Worm (Caenorhabditis elegans) whole organism, L1 larva: ENCODE measurements around the gene dop-3.
A peak's percentile ranks its signal among the peaks of the same experiment; 100 is the strongest.

ENCODE experiments used
- C04F5.9 ChIP-seq: sonication (generic microtip); optimal IDR thresholded peaks from 2 replicates; lab custom pipeline; 2016; ENCODE audit warnings: missing genetic modification characterization, missing compliant biosample characterization
- C16A3.4 ChIP-seq: fragments of 150-350 bp; optimal IDR thresholded peaks from 2 replicates; lab custom pipeline; 2014; ENCODE audit warnings: missing biosample characterization, missing genetic modification characterization
- F16B12.6 ChIP-seq: fragments of 150-350 bp; optimal IDR thresholded peaks from 2 replicates; lab custom pipeline; 2014; ENCODE audit warnings: missing biosample characterization, missing genetic modification characterization
- Y116A8C.19 ChIP-seq: sonication (generic microtip); optimal IDR thresholded peaks from 2 replicates; lab custom pipeline; 2016; ENCODE audit warnings: missing compliant biosample characterization, missing genetic modification characterization, borderline replicate concordance
- alr-1 ChIP-seq: fragments of 200-800 bp; sonication (Bioruptor generic); optimal IDR thresholded peaks from 2 replicates; lab custom pipeline; 2018; ENCODE audit warnings: borderline replicate concordance, mild to moderate bottlenecking, missing genetic modification characterization, missing compliant biosample characterization
- blmp-1 ChIP-seq: fragments of 150-350 bp; optimal IDR thresholded peaks from 2 replicates; lab custom pipeline; 2014; ENCODE audit warnings: missing biosample characterization, missing genetic modification characterization
- ceh-88 ChIP-seq: fragments of 200-800 bp; sonication (Bioruptor generic); IDR thresholded peaks from 2 replicates; pipeline ENCODE4 v1.3.6; 2022; ENCODE audit warnings: missing genetic modification characterization, missing compliant biosample characterization
- ces-1 ChIP-seq: fragments of 150-350 bp; optimal IDR thresholded peaks from 2 replicates; lab custom pipeline; 2014; ENCODE audit warnings: missing biosample characterization, missing genetic modification reagents, missing genetic modification characterization
- dpl-1 ChIP-seq, 3 experiments: fragments of 150-350 bp in 2 of 3; sonication (generic microtip) in 1 of 3; optimal IDR thresholded peaks; 2 replicates each; lab custom pipeline; 2014 to 2017; ENCODE audit warnings: missing biosample characterization in 3 of 3, missing genetic modification characterization in 3 of 3, missing genetic modification reagents in 3 of 3
- efl-1 ChIP-seq, 4 experiments: fragments of 150-350 bp; optimal IDR thresholded peaks in 3 of 4; peaks in 1 of 4; 1 replicate in 1 of 4; 2 replicates in 3 of 4; lab custom pipeline; 2014; ENCODE audit warnings: missing biosample characterization in 2 of 4, missing genetic modification characterization in 2 of 4, missing genetic modification reagents in 2 of 4
- egl-27 ChIP-seq, 2 experiments: fragments of 150-350 bp in 1 of 2; sonication (generic microtip); optimal IDR thresholded peaks; 3 replicates each; lab custom pipeline; 2017 to 2018; ENCODE audit warnings: missing biosample characterization in 2 of 2, missing genetic modification characterization in 2 of 2, missing genetic modification reagents in 2 of 2
- elt-2 ChIP-seq: sonication (generic microtip); optimal IDR thresholded peaks from 2 replicates; lab custom pipeline; 2016; ENCODE audit warnings: missing genetic modification characterization, mild to moderate bottlenecking, inconsistent platforms, missing compliant biosample characterization, missing genetic modification reagents
- fos-1 ChIP-seq: fragments of 150-350 bp; optimal IDR thresholded peaks from 2 replicates; lab custom pipeline; 2014; ENCODE audit warnings: missing biosample characterization, missing genetic modification characterization
- grh-1 ChIP-seq: fragments of 200-800 bp; sonication (Bioruptor generic); IDR thresholded peaks from 2 replicates; pipeline ENCODE4 v1.3.6; 2022; ENCODE audit warnings: missing genetic modification reagents, missing genetic modification characterization, missing compliant biosample characterization
- hlh-17 ChIP-seq: fragments of 200-800 bp; sonication (Bioruptor generic); optimal IDR thresholded peaks from 2 replicates; lab custom pipeline; 2018; ENCODE audit warnings: missing genetic modification characterization, mild to moderate bottlenecking, missing compliant biosample characterization, moderate library complexity, borderline replicate concordance
- irx-1 ChIP-seq: sonication (generic microtip); optimal IDR thresholded peaks from 2 replicates; lab custom pipeline; 2016; ENCODE audit warnings: missing genetic modification characterization, missing compliant biosample characterization
- isw-1 ChIP-seq: fragments of 200-800 bp; sonication (Bioruptor generic); IDR thresholded peaks from 2 replicates; pipeline ENCODE4 v1.3.6; 2022; ENCODE audit warnings: missing genetic modification characterization, missing compliant biosample characterization
- lin-14 ChIP-seq: fragments of 200-800 bp; sonication (Bioruptor generic); optimal IDR thresholded peaks from 2 replicates; lab custom pipeline; 2018; ENCODE audit warnings: mild to moderate bottlenecking, missing genetic modification characterization, moderate library complexity, missing compliant biosample characterization
- lin-39 ChIP-seq: fragments of 150-350 bp; optimal IDR thresholded peaks from 2 replicates; lab custom pipeline; 2014; ENCODE audit warnings: missing biosample characterization, missing genetic modification reagents, missing genetic modification characterization
- lsy-2 ChIP-seq, 2 experiments: fragments of 150-350 bp; optimal IDR thresholded peaks; 2 replicates each; lab custom pipeline; 2014; ENCODE audit warnings: missing biosample characterization in 2 of 2, missing genetic modification characterization in 2 of 2
- mdl-1 ChIP-seq, 2 experiments: fragments of 150-350 bp; optimal IDR thresholded peaks; 2 replicates each; lab custom pipeline; 2014 to 2017; ENCODE audit warnings: missing biosample characterization in 2 of 2, missing genetic modification characterization in 2 of 2, inconsistent platforms in 1 of 2
- mep-1 ChIP-seq: fragments of 150-350 bp; optimal IDR thresholded peaks from 2 replicates; lab custom pipeline; 2014; ENCODE audit warnings: missing biosample characterization, missing genetic modification characterization
- nhr-12 ChIP-seq: sonication (generic microtip); optimal IDR thresholded peaks from 2 replicates; lab custom pipeline; 2017; ENCODE audit warnings: missing biosample characterization, missing genetic modification characterization
- nhr-19 ChIP-seq: fragments of 200-800 bp; sonication (Bioruptor generic); conservative IDR thresholded peaks from 2 replicates; pipeline ENCODE4 v1.3.6; 2022; ENCODE audit warnings: missing genetic modification characterization, missing compliant biosample characterization
- nhr-20 ChIP-seq: sonication (generic microtip); optimal IDR thresholded peaks from 2 replicates; lab custom pipeline; 2016; ENCODE audit warnings: mild to moderate bottlenecking, missing genetic modification characterization, missing compliant biosample characterization
- nhr-237 ChIP-seq: fragments of 150-350 bp; optimal IDR thresholded peaks from 2 replicates; lab custom pipeline; 2014; ENCODE audit warnings: missing biosample characterization, missing genetic modification characterization
- nhr-47 ChIP-seq: sonication (generic microtip); optimal IDR thresholded peaks from 2 replicates; lab custom pipeline; 2016; ENCODE audit warnings: mild to moderate bottlenecking, missing genetic modification characterization, moderate library complexity, missing compliant biosample characterization
- nhr-76 ChIP-seq: sonication (generic microtip); optimal IDR thresholded peaks from 2 replicates; lab custom pipeline; 2017; ENCODE audit warnings: missing biosample characterization, missing genetic modification characterization
- nhr-84 ChIP-seq: sonication (generic microtip); optimal IDR thresholded peaks from 2 replicates; lab custom pipeline; 2017; ENCODE audit warnings: missing biosample characterization, missing genetic modification characterization
- pag-3 ChIP-seq: sonication (generic microtip); optimal IDR thresholded peaks from 2 replicates; lab custom pipeline; 2017; ENCODE audit warnings: missing genetic modification characterization, mild to moderate bottlenecking, missing compliant biosample characterization, antibody characterized with exemption, borderline replicate concordance; ENCODE audit not compliant: insufficient read depth
- pqm-1 ChIP-seq: sonication (generic microtip); optimal IDR thresholded peaks from 3 replicates; lab custom pipeline; 2017; ENCODE audit warnings: missing biosample characterization, missing genetic modification characterization
- snpc-4 ChIP-seq: fragments of 150-350 bp; optimal IDR thresholded peaks from 2 replicates; lab custom pipeline; 2014; ENCODE audit warnings: missing biosample characterization, missing genetic modification characterization
- sptf-1 ChIP-seq: fragments of 150-350 bp; optimal IDR thresholded peaks from 2 replicates; lab custom pipeline; 2014; ENCODE audit warnings: missing biosample characterization, missing genetic modification characterization
- sup-37 ChIP-seq: fragments of 200-800 bp; sonication (Bioruptor generic); optimal IDR thresholded peaks from 2 replicates; lab custom pipeline; 2018; ENCODE audit warnings: mild to moderate bottlenecking, missing genetic modification characterization, missing compliant biosample characterization
- unc-130 ChIP-seq: fragments of 150-350 bp; optimal IDR thresholded peaks from 2 replicates; lab custom pipeline; 2017; ENCODE audit warnings: missing biosample characterization, missing genetic modification characterization, inconsistent platforms
- unc-62 ChIP-seq: fragments of 150-350 bp; optimal IDR thresholded peaks from 2 replicates; lab custom pipeline; 2014; ENCODE audit warnings: missing biosample characterization, missing genetic modification reagents, missing genetic modification characterization
- unc-86 ChIP-seq: sonication (generic microtip); optimal IDR thresholded peaks from 2 replicates; lab custom pipeline; 2016; ENCODE audit warnings: missing genetic modification characterization, missing compliant biosample characterization
- vab-15 ChIP-seq: sonication (generic microtip); optimal IDR thresholded peaks from 2 replicates; lab custom pipeline; 2017; ENCODE audit warnings: missing genotype, mild to moderate bottlenecking, missing genetic modification characterization, missing compliant biosample characterization
- xbp-1 ChIP-seq: sonication (generic microtip); optimal IDR thresholded peaks from 2 replicates; lab custom pipeline; 2016; ENCODE audit warnings: missing genetic modification characterization, missing compliant biosample characterization
- ztf-11 ChIP-seq, 2 experiments: sonication (generic microtip); optimal IDR thresholded peaks; 2 replicates each; lab custom pipeline; 2016 to 2017; ENCODE audit warnings: missing genetic modification characterization in 2 of 2, missing biosample characterization in 1 of 2, missing compliant biosample characterization in 1 of 2
- ztf-4 ChIP-seq: fragments of 150-350 bp; optimal IDR thresholded peaks from 2 replicates; lab custom pipeline; 2014; ENCODE audit warnings: missing biosample characterization, missing genetic modification characterization

dop-3 gene

DNA sequence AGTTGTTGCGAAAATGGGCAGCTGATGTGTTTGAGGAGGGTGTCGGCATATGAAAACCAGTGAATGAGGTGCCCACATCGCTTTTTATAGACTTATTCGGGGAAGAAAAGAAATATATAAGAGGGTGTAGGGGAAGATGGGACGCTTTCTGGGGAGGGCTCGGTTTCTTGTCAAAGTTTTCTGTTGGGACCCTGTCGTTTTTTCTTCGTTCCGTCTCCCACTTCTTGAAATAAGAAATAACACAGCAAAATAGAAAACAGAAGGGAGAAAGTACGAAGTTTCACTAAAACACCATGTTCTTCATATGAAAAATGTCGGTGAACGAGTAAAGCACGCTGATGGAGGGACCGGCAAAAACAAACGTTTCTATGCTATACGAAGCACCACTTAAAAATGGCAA lies at the start of gene dop-3:
Gene dop-3 (minus strand): TSS at position 101 of the 400 bp plus-strand sequence.
- TF ChIP-seq nhr-237: no peak
- TF ChIP-seq, all 84 proteins: peak for 0

DNA sequence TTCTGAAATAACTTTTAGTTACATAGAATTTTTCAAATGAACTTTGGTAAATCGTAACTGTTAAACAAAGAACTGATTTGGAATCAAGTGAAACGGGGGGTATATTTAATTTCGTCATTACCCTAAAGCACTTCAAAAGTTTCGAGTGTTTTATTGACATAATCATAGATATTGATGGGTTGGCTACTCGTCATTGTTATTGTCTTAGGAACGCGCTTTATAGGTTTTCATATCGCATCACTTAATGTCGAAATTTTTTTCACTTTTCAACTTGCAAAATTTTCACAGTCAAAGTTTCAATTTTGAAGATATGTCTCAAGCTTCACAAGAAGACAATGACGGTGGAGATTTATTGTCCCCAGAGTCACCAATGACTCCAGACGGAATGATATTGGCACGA lies 49.2 kb upstream of the dop-3 start, which contains the start of gene kqt-1:
Gene kqt-1 (plus strand): TSS at position 301 of the 400 bp plus-strand sequence.
- TF ChIP-seq F16B12.6 (tag; lab: Kevin White, UChicago): no peak
- TF ChIP-seq unc-86 (tag; lab: Kevin White, UChicago): no peak
- no peak for TF ChIP-seq nhr-20 (tag; lab: Kevin White, UChicago)
- TF ChIP-seq mdl-1 (tag; optimal IDR thresholded peaks at IDR 0.05; lab: Kevin White, UChicago): no peak
- TF ChIP-seq C16A3.4 (tag; lab: Kevin White, UChicago): no peak
- TF ChIP-seq grh-1 (GFP tag; lab: Robert Waterston, UW): no peak
- TF ChIP-seq Y116A8C.19 (tag; lab: Kevin White, UChicago): no peak
- TF ChIP-seq xbp-1 (tag; lab: Kevin White, UChicago): no peak

DNA sequence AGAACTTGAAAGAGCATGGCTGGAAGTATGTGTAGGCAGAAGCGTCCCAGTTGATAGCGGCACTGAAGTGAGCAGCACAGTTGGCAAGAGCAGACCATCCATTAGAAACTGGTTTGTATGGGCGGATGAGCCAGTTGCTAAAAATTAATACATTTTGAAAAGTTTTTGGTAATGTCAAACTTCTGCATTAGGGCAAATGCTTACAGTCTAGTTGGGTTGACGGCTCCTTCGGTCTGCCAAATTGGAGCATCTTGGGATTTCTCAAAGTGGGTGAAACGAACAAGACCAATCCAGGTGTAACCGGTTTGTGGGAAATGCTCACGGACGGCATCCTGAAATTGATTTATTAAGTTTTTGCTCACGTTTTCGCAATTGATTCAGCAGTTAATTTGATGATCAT lies 48.1 kb upstream of the dop-3 start:
- TF ChIP-seq ceh-88 (GFP tag; lab: Robert Waterston, UW) (no peak), unc-130 (tag; lab: Kevin White, UChicago) (no peak), nhr-76 (tag; lab: Kevin White, UChicago) (no peak)

DNA sequence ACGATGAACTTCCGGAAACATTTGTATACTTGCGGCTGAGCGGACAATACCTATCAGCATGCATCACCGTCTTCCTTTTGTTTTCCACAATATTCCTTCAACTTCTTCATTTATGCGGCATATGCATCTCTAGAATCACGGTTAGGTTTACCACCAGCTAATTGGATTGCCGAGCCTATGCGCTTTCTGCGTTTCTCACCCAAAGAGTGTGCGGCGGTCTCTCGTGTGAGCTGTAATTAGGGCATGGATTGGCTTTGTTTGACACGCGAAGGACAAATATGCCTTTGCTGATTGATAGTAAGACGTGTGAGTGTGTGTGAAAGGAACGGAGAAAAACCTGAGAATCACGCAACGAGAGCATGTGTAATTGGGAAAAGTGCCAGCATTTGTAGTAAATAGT lies 44.0 kb upstream of the dop-3 start:
- TF ChIP-seq ces-1 (GFP tag; lab: Kevin White, UChicago): no peak
- TF ChIP-seq lin-14 (GFP tag; lab: Kevin White, UChicago): peak; percentile 55
- TF ChIP-seq, all 84 proteins: peak for 1

DNA sequence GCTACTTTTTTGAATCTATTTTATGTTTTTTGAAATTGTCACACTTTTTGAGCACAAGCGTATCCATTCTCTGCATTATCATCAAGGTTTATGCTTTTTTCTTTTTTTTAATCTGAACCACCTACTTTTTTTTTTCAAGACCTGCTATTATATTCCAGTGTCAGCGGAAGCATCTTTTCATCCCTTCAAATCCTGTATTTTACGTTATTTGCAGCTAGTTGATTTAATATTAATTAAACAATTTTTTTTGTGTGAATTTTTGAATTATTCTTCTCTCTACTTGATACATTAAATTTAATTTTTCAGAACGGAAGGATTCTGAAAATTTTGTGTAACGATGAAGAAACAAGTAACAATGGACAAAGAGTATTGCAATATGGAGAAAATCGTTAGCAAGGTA lies 40.2 kb upstream of the dop-3 start, which contains the start of gene C25B8.8:
Gene C25B8.8 (plus strand): TSS at position 301 of the 400 bp plus-strand sequence.
- no peak for TF ChIP-seq ztf-11 (tag; optimal IDR thresholded peaks at IDR 0.05; lab: Kevin White, UChicago)
- no peak for TF ChIP-seq lsy-2 (tag; optimal IDR thresholded peaks at IDR 0.05; lab: Kevin White, UChicago)
- no peak for TF ChIP-seq lin-14 (GFP tag; lab: Kevin White, UChicago)
- TF ChIP-seq hlh-17 (GFP tag; lab: Kevin White, UChicago): no peak
- no peak for TF ChIP-seq mep-1 (tag; lab: Kevin White, UChicago)
- TF ChIP-seq sup-37: no peak
- no peak for TF ChIP-seq vab-15 (tag; lab: Kevin White, UChicago)
- TF ChIP-seq C04F5.9 (tag; lab: Kevin White, UChicago): no peak
- no peak for TF ChIP-seq pag-3 (tag; lab: Kevin White, UChicago)
- no peak for TF ChIP-seq irx-1
- no peak for TF ChIP-seq fos-1
- TF ChIP-seq Y116A8C.19 (tag; lab: Kevin White, UChicago): no peak

DNA sequence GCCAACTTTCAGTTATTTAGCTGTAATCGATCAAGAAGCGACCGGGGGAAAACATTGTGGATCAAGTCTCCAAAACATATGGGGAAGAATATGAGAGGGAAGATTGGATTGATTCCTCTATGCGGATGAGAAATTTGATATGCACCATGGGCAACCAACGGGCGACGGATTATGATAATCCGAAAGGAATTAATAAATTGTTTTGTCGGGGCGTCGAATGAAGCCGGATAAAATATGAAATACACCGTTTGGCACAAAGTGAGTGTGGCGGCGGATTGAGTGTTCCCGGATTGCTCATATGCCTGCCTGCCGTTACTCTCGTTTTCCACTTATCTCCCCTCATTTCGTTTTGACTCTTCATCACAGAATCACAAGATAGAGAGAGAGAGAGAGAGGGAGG lies 39.7 kb upstream of the dop-3 start:
- TF ChIP-seq unc-130 (tag; lab: Kevin White, UChicago): no peak
- TF ChIP-seq pqm-1 (tag; lab: Kevin White, UChicago): no peak
- no peak for TF ChIP-seq alr-1 (tag; lab: Kevin White, UChicago)
- no peak for TF ChIP-seq nhr-20 (tag; lab: Kevin White, UChicago)
- TF ChIP-seq elt-2: peak; percentile 42
- no peak for TF ChIP-seq nhr-12 (tag; lab: Kevin White, UChicago)
- no peak for TF ChIP-seq nhr-237
- TF ChIP-seq ztf-4 (tag; lab: Kevin White, UChicago): no peak
- TF ChIP-seq vab-15 (tag; lab: Kevin White, UChicago): no peak
- no peak for TF ChIP-seq sptf-1 (tag; lab: Kevin White, UChicago)
- no peak for TF ChIP-seq hlh-17 (GFP tag; lab: Kevin White, UChicago)
- no peak for TF ChIP-seq egl-27 (tag; optimal IDR thresholded peaks at IDR 0.05; lab: Kevin White, UChicago)
- TF ChIP-seq blmp-1 (tag; lab: Kevin White, UChicago): no peak
- no peak for TF ChIP-seq lin-39 (tag; lab: Kevin White, UChicago)
- TF ChIP-seq pag-3 (tag; lab: Kevin White, UChicago): no peak
- TF ChIP-seq snpc-4 (tag; lab: Kevin White, UChicago): no peak
- TF ChIP-seq ces-1 (GFP tag; lab: Kevin White, UChicago): no peak
- no peak for TF ChIP-seq nhr-19
- TF ChIP-seq unc-62 (GFP tag; lab: Kevin White, UChicago): no peak
- TF ChIP-seq dpl-1 (GFP tag; optimal IDR thresholded peaks at IDR 0.05; lab: Kevin White, UChicago): no peak
- TF ChIP-seq nhr-84 (tag; lab: Kevin White, UChicago): no peak
- TF ChIP-seq efl-1 (optimal IDR thresholded peaks at IDR 0.05; lab: Kevin White, UChicago): no peak
- peak in 1 of 2 experiments; percentile 51 for TF ChIP-seq efl-1 (GFP tag; optimal IDR thresholded peaks at IDR 0.05 in 1 of 2; lab: Kevin White, UChicago)
- no peak for TF ChIP-seq lsy-2 (tag; optimal IDR thresholded peaks at IDR 0.05; lab: Kevin White, UChicago)
- peak; percentile 17 for TF ChIP-seq nhr-47 (tag; lab: Kevin White, UChicago)
- TF ChIP-seq isw-1 (GFP tag; lab: Robert Waterston, UW): no peak
